Worm (Caenorhabditis elegans) whole organism, L2 larva: ENCODE data around the gene ZK938.11.
"Not testable (repeated sequence)": the region's sequence is repeated elsewhere in the genome, so short reads cannot be mapped to it uniquely, and the experiment has no call there.

Experiments
- F13H6.1 ChIP-seq: sonication (generic microtip); optimal IDR thresholded peaks from 2 replicates; lab custom pipeline; 2016; ENCODE audit warnings: missing genetic modification characterization, missing compliant biosample characterization
- Y55F3AM.14 ChIP-seq: fragments of 200-800 bp; sonication (Bioruptor generic); optimal IDR thresholded peaks from 2 replicates; lab custom pipeline; 2018; ENCODE audit warnings: mild to moderate bottlenecking, missing genetic modification characterization, missing compliant biosample characterization
- ZK546.5 ChIP-seq: sonication (generic microtip); optimal IDR thresholded peaks from 2 replicates; lab custom pipeline; 2017; ENCODE audit warnings: missing biosample characterization, missing genetic modification characterization
- alr-1 ChIP-seq: fragments of 150-350 bp; optimal IDR thresholded peaks from 2 replicates; lab custom pipeline; 2014; ENCODE audit warnings: missing biosample characterization, missing genetic modification characterization
- ama-1 ChIP-seq: fragments of 150-350 bp; optimal IDR thresholded peaks from 2 replicates; lab custom pipeline; 2018; ENCODE audit warnings: inconsistent platforms
- blmp-1 ChIP-seq: sonication (generic microtip); optimal IDR thresholded peaks from 2 replicates; lab custom pipeline; 2017; ENCODE audit warnings: missing genetic modification characterization, mild to moderate bottlenecking, missing compliant biosample characterization, antibody characterized with exemption, moderate library complexity; ENCODE audit not compliant: insufficient read depth
- ceh-82 ChIP-seq: fragments of 150-350 bp; optimal IDR thresholded peaks from 2 replicates; lab custom pipeline; 2014; ENCODE audit warnings: missing biosample characterization, missing genetic modification characterization
- crh-2 ChIP-seq: sonication (generic microtip); optimal IDR thresholded peaks from 2 replicates; lab custom pipeline; 2017; ENCODE audit warnings: missing biosample characterization, missing genetic modification characterization
- dmd-4 ChIP-seq: sonication (generic microtip); optimal IDR thresholded peaks from 2 replicates; lab custom pipeline; 2017; ENCODE audit warnings: missing biosample characterization, missing genetic modification characterization
- egl-27 ChIP-seq: sonication (generic microtip); optimal IDR thresholded peaks from 3 replicates; lab custom pipeline; 2017; ENCODE audit warnings: missing biosample characterization, missing genetic modification reagents, missing genetic modification characterization
- elt-3 ChIP-seq: sonication (generic microtip); optimal IDR thresholded peaks from 2 replicates; lab custom pipeline; 2017; ENCODE audit warnings: missing biosample characterization, missing genetic modification characterization
- fos-1 ChIP-seq: fragments of 150-350 bp; optimal IDR thresholded peaks from 2 replicates; lab custom pipeline; 2014; ENCODE audit warnings: missing biosample characterization, missing genetic modification characterization
- gmeb-1 ChIP-seq: fragments of 150-350 bp; optimal IDR thresholded peaks from 2 replicates; lab custom pipeline; 2014; ENCODE audit warnings: missing biosample characterization, missing genetic modification characterization
- lin-13 ChIP-seq: fragments of 150-350 bp; optimal IDR thresholded peaks from 2 replicates; lab custom pipeline; 2014; ENCODE audit warnings: missing biosample characterization, missing genetic modification reagents, missing genetic modification characterization
- lin-39 ChIP-seq: fragments of 150-350 bp; optimal IDR thresholded peaks from 2 replicates; lab custom pipeline; 2014; ENCODE audit warnings: missing biosample characterization, missing genetic modification reagents, missing genetic modification characterization
- lsy-2 ChIP-seq, 2 experiments: fragments of 150-350 bp in 1 of 2; sonication (generic microtip) in 1 of 2; optimal IDR thresholded peaks; 2 replicates each; lab custom pipeline; 2014 to 2017; ENCODE audit warnings: missing biosample characterization in 2 of 2, missing genetic modification characterization in 2 of 2
- mbf-1 ChIP-seq: sonication (generic microtip); optimal IDR thresholded peaks from 2 replicates; lab custom pipeline; 2017; ENCODE audit warnings: missing biosample characterization, missing genetic modification characterization
- mdl-1 ChIP-seq, 2 experiments: fragments of 150-350 bp in 1 of 2; sonication (generic microtip) in 1 of 2; optimal IDR thresholded peaks; 2 replicates each; lab custom pipeline; 2017; ENCODE audit warnings: missing biosample characterization in 2 of 2, missing genetic modification characterization in 2 of 2
- nhr-10 ChIP-seq: sonication (generic microtip); optimal IDR thresholded peaks from 2 replicates; lab custom pipeline; 2017; ENCODE audit warnings: missing biosample characterization, missing genetic modification characterization
- nhr-11 ChIP-seq: fragments of 150-350 bp; optimal IDR thresholded peaks from 2 replicates; lab custom pipeline; 2014; ENCODE audit warnings: missing biosample characterization, missing genetic modification characterization
- nhr-12 ChIP-seq: fragments of 150-350 bp; optimal IDR thresholded peaks from 2 replicates; lab custom pipeline; 2014; ENCODE audit warnings: missing biosample characterization, missing genetic modification characterization
- nhr-129 ChIP-seq: fragments of 150-350 bp; optimal IDR thresholded peaks from 2 replicates; lab custom pipeline; 2014; ENCODE audit warnings: missing biosample characterization, missing genetic modification characterization
- nhr-21 ChIP-seq: fragments of 150-350 bp; optimal IDR thresholded peaks from 2 replicates; lab custom pipeline; 2014; ENCODE audit warnings: missing biosample characterization, missing genetic modification characterization
- nhr-25 ChIP-seq: fragments of 150-350 bp; sonication (generic microtip); optimal IDR thresholded peaks from 3 replicates; lab custom pipeline; 2014; ENCODE audit warnings: missing biosample characterization, missing genetic modification characterization
- nhr-6 ChIP-seq: fragments of 150-350 bp; optimal IDR thresholded peaks from 2 replicates; lab custom pipeline; 2014; ENCODE audit warnings: missing biosample characterization, missing genetic modification characterization
- nhr-77 ChIP-seq: fragments of 150-350 bp; optimal IDR thresholded peaks from 2 replicates; lab custom pipeline; 2014; ENCODE audit warnings: missing biosample characterization, missing genetic modification characterization
- peb-1 ChIP-seq: fragments of 150-350 bp; optimal IDR thresholded peaks from 2 replicates; lab custom pipeline; 2014; ENCODE audit warnings: missing biosample characterization, missing genetic modification characterization
- sma-9 ChIP-seq, 2 experiments: fragments of 150-350 bp in 1 of 2; sonication (generic microtip) in 1 of 2; optimal IDR thresholded peaks; 2 replicates each; lab custom pipeline; 2014 to 2016; ENCODE audit warnings: missing genetic modification characterization in 2 of 2, mild to moderate bottlenecking in 1 of 2, missing biosample characterization in 1 of 2, missing compliant biosample characterization in 1 of 2, missing genetic modification reagents in 1 of 2, moderate library complexity in 1 of 2
- unc-62 ChIP-seq: fragments of 150-350 bp; optimal IDR thresholded peaks from 2 replicates; lab custom pipeline; 2014; ENCODE audit warnings: missing biosample characterization, missing genetic modification reagents, missing genetic modification characterization
- zag-1 ChIP-seq: fragments of 150-350 bp; optimal IDR thresholded peaks from 2 replicates; lab custom pipeline; 2014; ENCODE audit warnings: missing biosample characterization, missing genetic modification characterization
- ztf-11 ChIP-seq: sonication (generic microtip); optimal IDR thresholded peaks from 2 replicates; lab custom pipeline; 2017; ENCODE audit warnings: missing biosample characterization, missing genetic modification characterization

The ZK938.11 gene

DNA sequence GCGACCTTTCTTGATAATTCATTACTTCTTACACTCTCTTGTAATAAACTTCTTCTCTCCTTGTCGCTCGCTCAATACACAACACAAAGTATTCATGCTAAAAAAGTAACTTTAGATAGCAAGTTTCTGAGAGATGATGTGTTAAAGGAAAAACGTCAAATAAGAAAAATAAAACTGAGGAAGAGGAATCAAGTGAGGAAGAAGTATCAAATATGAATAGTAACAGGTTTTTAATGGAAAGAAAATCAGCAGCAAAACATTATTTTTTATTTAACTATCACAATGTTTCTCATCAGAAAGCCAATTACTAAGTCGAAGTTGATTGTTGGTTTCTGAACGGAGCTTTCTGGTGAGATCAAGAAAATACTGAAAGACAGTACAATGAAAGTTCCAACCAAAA, 26.2 kb upstream of the ZK938.11 start, which contains the start of gene chil-1:
Gene chil-1, minus strand, starts transcription at position 101 of the 400 bp plus-strand sequence.
- not testable (repeated sequence) for TF ChIP-seq nhr-11 (tag; lab: Kevin White, UChicago); crh-2 (tag; lab: Kevin White, UChicago); blmp-1

ce11 chrII:9862147-9862546, 21.9 kb upstream of the ZK938.11 start, which contains the start of gene C08H9.18:
C08H9.18 (minus strand) TSS chrII:9862247.
- TF ChIP-seq F13H6.1 (tag; lab: Kevin White, UChicago) (no peak), nhr-21 (tag; lab: Kevin White, UChicago) (no peak), lin-13 (GFP tag; lab: Kevin White, UChicago) (no peak), elt-3 (tag; lab: Kevin White, UChicago) (no peak), nhr-12 (tag; lab: Kevin White, UChicago) (no peak), gmeb-1 (tag; lab: Kevin White, UChicago) (no peak), ceh-82 (tag; lab: Kevin White, UChicago) (no peak), ZK546.5 (tag; lab: Kevin White, UChicago) (no peak), unc-62 (GFP tag; lab: Kevin White, UChicago) (no peak), egl-27 (tag; lab: Kevin White, UChicago) (no peak), nhr-6 (tag; lab: Kevin White, UChicago) (no peak), lsy-2 (tag; optimal IDR thresholded peaks at IDR 0.05; lab: Kevin White, UChicago) (no peak), nhr-10 (tag; lab: Kevin White, UChicago) (no peak), nhr-129 (no peak), Y55F3AM.14 (GFP tag; lab: Kevin White, UChicago) (no peak)

DNA sequence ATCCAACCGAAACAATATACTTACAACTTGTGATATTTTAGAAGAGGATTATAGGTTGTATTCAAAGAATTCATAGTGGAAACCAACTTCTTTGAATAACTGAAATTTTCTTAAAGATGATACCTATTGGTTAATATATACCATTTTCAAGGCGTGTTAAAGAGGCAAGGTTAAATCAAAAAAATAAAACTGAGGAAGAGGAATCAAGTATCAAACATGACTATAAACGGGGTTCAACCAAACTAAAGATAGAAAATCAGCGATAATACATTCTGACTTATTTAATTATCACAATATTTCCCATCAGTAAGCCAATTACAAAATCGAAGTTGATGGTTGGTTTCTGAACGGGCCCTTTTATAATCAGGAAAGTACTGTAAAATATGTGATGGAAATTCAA, 21.2 kb upstream of the ZK938.11 start, which contains the start of gene chil-3:
Gene chil-3, minus strand, starts transcription at position 101 of the 400 bp plus-strand sequence.
- TF ChIP-seq elt-3 (tag; lab: Kevin White, UChicago) (no peak), lin-39 (tag; lab: Kevin White, UChicago) (no peak)

- TF ChIP-seq nhr-21 (tag; lab: Kevin White, UChicago) (no peak), zag-1 (tag; lab: Kevin White, UChicago) (no peak), lsy-2 (tag; optimal IDR thresholded peaks at IDR 0.05; lab: Kevin White, UChicago) (no peak), mbf-1 (tag; lab: Kevin White, UChicago) (no peak), blmp-1 (no peak), nhr-25 (tag; lab: Kevin White, UChicago) (no peak), ama-1 (lab: Kevin White, UChicago) (no peak), ztf-11 (tag; lab: Kevin White, UChicago) (no peak), lin-13 (GFP tag; lab: Kevin White, UChicago) (no peak), gmeb-1 (tag; lab: Kevin White, UChicago) (no peak)
Observed at ce11 chrII:9859575-9859974, 19.4 kb upstream of the ZK938.11 start, which contains the start of gene chil-5. chil-5 (minus strand) TSS chrII:9859675.

DNA sequence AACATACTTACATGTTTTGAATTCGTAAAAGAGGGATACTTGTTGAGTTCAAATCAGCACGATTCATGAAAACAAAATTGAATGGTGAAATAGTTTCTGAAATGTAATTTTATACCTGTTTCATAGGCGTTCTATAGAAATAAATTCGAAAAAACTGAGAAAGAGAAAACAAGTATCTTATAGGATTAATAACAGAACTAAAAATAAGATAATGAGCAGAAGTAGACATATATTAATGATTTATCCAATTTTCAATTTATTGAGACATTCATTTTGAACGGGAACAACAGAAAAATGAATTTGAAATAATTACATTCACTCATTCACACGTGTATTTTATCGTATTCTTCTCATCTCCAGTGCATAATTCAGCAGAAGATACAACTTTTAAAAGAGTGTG, 17.6 kb upstream of the ZK938.11 start, which contains the start of gene chil-6:
Gene chil-6, minus strand, starts transcription at position 101 of the 400 bp plus-strand sequence.
- TF ChIP-seq alr-1: no peak
- TF ChIP-seq peb-1 (tag; lab: Kevin White, UChicago): no peak
- TF ChIP-seq nhr-77 (tag; lab: Kevin White, UChicago): no peak
- TF ChIP-seq sma-9 (GFP tag; optimal IDR thresholded peaks at IDR 0.05; lab: Kevin White, UChicago): no peak
- TF ChIP-seq sma-9 (tag; optimal IDR thresholded peaks at IDR 0.05; lab: Kevin White, UChicago): no peak
- no peak for TF ChIP-seq mdl-1 (tag; optimal IDR thresholded peaks at IDR 0.05; lab: Kevin White, UChicago)
- TF ChIP-seq dmd-4 (tag; lab: Kevin White, UChicago): no peak
- no peak for TF ChIP-seq Y55F3AM.14 (GFP tag; lab: Kevin White, UChicago)
- no peak for TF ChIP-seq nhr-10 (tag; lab: Kevin White, UChicago)
- TF ChIP-seq ceh-82 (tag; lab: Kevin White, UChicago): no peak
- no peak for TF ChIP-seq lsy-2 (tag; optimal IDR thresholded peaks at IDR 0.05; lab: Kevin White, UChicago)
- no peak for TF ChIP-seq fos-1 (tag; lab: Kevin White, UChicago)
- TF ChIP-seq ZK546.5 (tag; lab: Kevin White, UChicago): no peak
- TF ChIP-seq elt-3 (tag; lab: Kevin White, UChicago): no peak
